Worm (Caenorhabditis elegans) whole organism, young adult: Measurements from ENCODE around the gene plpp-1.3.
A peak's percentile ranks its signal among the peaks of the same experiment; 100 is the strongest.

ENCODE experiments used
- B0261.1 ChIP-seq: sonication (generic microtip); optimal IDR thresholded peaks from 2 replicates; lab custom pipeline; 2016; ENCODE audit warnings: mild to moderate bottlenecking, missing genetic modification characterization, moderate library complexity, missing compliant biosample characterization
- C17E4.6 ChIP-seq: fragments of 200-800 bp; sonication (Bioruptor generic); IDR thresholded peaks from 2 replicates; pipeline ENCODE4 v1.3.6; 2022; ENCODE audit warnings: missing genetic modification reagents, missing genetic modification characterization, missing compliant biosample characterization
- D2030.7 ChIP-seq: fragments of 200-800 bp; sonication (Bioruptor generic); IDR thresholded peaks from 2 replicates; pipeline ENCODE4 v1.3.6; 2022; ENCODE audit warnings: missing genetic modification reagents, missing genetic modification characterization, missing compliant biosample characterization
- F23B12.7 ChIP-seq: sonication (generic microtip); optimal IDR thresholded peaks from 2 replicates; lab custom pipeline; 2017; ENCODE audit warnings: missing genetic modification characterization, mild to moderate bottlenecking, missing compliant biosample characterization, antibody characterized with exemption, moderate library complexity; ENCODE audit not compliant: insufficient read depth
- F49E8.2 ChIP-seq: sonication (generic microtip); optimal IDR thresholded peaks from 3 replicates; lab custom pipeline; 2017; ENCODE audit warnings: missing genetic modification characterization, mild to moderate bottlenecking, missing compliant biosample characterization, antibody characterized with exemption, moderate library complexity; ENCODE audit not compliant: insufficient read depth
- F57C9.4 ChIP-seq: sonication (generic microtip); optimal IDR thresholded peaks from 2 replicates; lab custom pipeline; 2017; ENCODE audit warnings: mild to moderate bottlenecking, missing genetic modification characterization, missing compliant biosample characterization
- K11D2.4 ChIP-seq: fragments of 200-800 bp; sonication (Bioruptor generic); IDR thresholded peaks from 2 replicates; pipeline ENCODE4 v1.3.6; 2022; ENCODE audit warnings: missing genetic modification reagents, missing genetic modification characterization, missing compliant biosample characterization
- T07F8.4 ChIP-seq: sonication (generic microtip); optimal IDR thresholded peaks from 2 replicates; lab custom pipeline; 2016; ENCODE audit warnings: mild to moderate bottlenecking, missing genetic modification characterization, moderate library complexity, missing compliant biosample characterization
- T26A5.8 ChIP-seq: sonication (generic microtip); optimal IDR thresholded peaks from 2 replicates; lab custom pipeline; 2016; ENCODE audit warnings: missing genetic modification characterization, missing compliant biosample characterization
- Y53F4B.3 ChIP-seq: fragments of 200-800 bp; sonication (Bioruptor generic); IDR thresholded peaks from 2 replicates; pipeline ENCODE4 v1.3.6; 2022; ENCODE audit warnings: missing genetic modification reagents, missing genetic modification characterization, missing compliant biosample characterization
- Y79H2A.3 ChIP-seq: fragments of 200-800 bp; sonication (Bioruptor generic); conservative IDR thresholded peaks from 2 replicates; pipeline ENCODE4 v1.3.6; 2022; ENCODE audit warnings: missing genetic modification reagents, missing genetic modification characterization, missing compliant biosample characterization
- ZK185.1 ChIP-seq: sonication (generic microtip); optimal IDR thresholded peaks from 2 replicates; lab custom pipeline; 2016; ENCODE audit warnings: mild to moderate bottlenecking, missing genetic modification characterization, missing compliant biosample characterization; ENCODE audit not compliant: poor library complexity, severe bottlenecking
- ama-1 ChIP-seq, 3 experiments: fragments of 150-350 bp in 1 of 3; sonication (generic microtip) in 2 of 3; optimal IDR thresholded peaks; 2 replicates each; lab custom pipeline; 2014 to 2018; ENCODE audit warnings: missing biosample characterization in 2 of 3, missing genetic modification characterization in 2 of 3, missing genetic modification reagents in 2 of 3
- cebp-2 ChIP-seq: fragments of 200-800 bp; sonication (Bioruptor generic); IDR thresholded peaks from 2 replicates; pipeline ENCODE4 v1.3.6; 2022; ENCODE audit warnings: missing genetic modification characterization, missing compliant biosample characterization
- ceh-100 ChIP-seq: fragments of 200-800 bp; sonication (Bioruptor generic); IDR thresholded peaks from 2 replicates; pipeline ENCODE4 v1.3.6; 2022; ENCODE audit warnings: missing genetic modification reagents, missing genetic modification characterization, missing compliant biosample characterization
- chd-7 ChIP-seq: sonication (generic microtip); optimal IDR thresholded peaks from 2 replicates; lab custom pipeline; 2016; ENCODE audit warnings: mild to moderate bottlenecking, missing genetic modification characterization, moderate library complexity, missing compliant biosample characterization
- die-1 ChIP-seq: sonication (generic microtip); optimal IDR thresholded peaks from 2 replicates; lab custom pipeline; 2016; ENCODE audit warnings: missing genotype, mild to moderate bottlenecking, missing genetic modification characterization, missing compliant biosample characterization
- dpl-1 ChIP-seq: fragments of 150-350 bp; optimal IDR thresholded peaks from 2 replicates; lab custom pipeline; 2014; ENCODE audit warnings: missing biosample characterization, missing genetic modification reagents, missing genetic modification characterization
- efl-1 ChIP-seq: fragments of 150-350 bp; optimal IDR thresholded peaks from 2 replicates; lab custom pipeline; 2014; ENCODE audit warnings: missing biosample characterization, missing genetic modification reagents, missing genetic modification characterization
- egl-44 ChIP-seq: fragments of 200-800 bp; sonication (Bioruptor generic); IDR thresholded peaks from 2 replicates; pipeline ENCODE4 v1.3.6; 2022; ENCODE audit warnings: missing genetic modification reagents, missing genetic modification characterization, missing compliant biosample characterization
- him-1 ChIP-seq: sonication (generic microtip); optimal IDR thresholded peaks from 2 replicates; lab custom pipeline; 2016; ENCODE audit warnings: missing genotype, missing genetic modification reagents, missing genetic modification characterization, missing compliant biosample characterization
- hlh-12 ChIP-seq: sonication (generic microtip); optimal IDR thresholded peaks from 2 replicates; lab custom pipeline; 2016; ENCODE audit warnings: missing genetic modification characterization, missing compliant biosample characterization
- hlh-26 ChIP-seq: fragments of 200-800 bp; sonication (Bioruptor generic); conservative IDR thresholded peaks from 2 replicates; pipeline ENCODE4 v1.3.6; 2022; ENCODE audit warnings: missing genetic modification reagents, missing genetic modification characterization, missing compliant biosample characterization
- hmg-1.2 ChIP-seq: fragments of 200-800 bp; sonication (Bioruptor generic); IDR thresholded peaks from 2 replicates; pipeline ENCODE4 v1.3.6; 2022; ENCODE audit warnings: missing genetic modification reagents, missing genetic modification characterization, missing compliant biosample characterization
- hmg-20 ChIP-seq: fragments of 200-800 bp; sonication (Bioruptor generic); IDR thresholded peaks from 2 replicates; pipeline ENCODE4 v1.3.6; 2022; ENCODE audit warnings: missing genetic modification reagents, missing genetic modification characterization, missing compliant biosample characterization
- hrde-1 ChIP-seq: sonication (generic microtip); optimal IDR thresholded peaks from 2 replicates; lab custom pipeline; 2016; ENCODE audit warnings: missing genetic modification characterization, mild to moderate bottlenecking, missing compliant biosample characterization, moderate library complexity, missing genotype, missing genetic modification reagents, borderline replicate concordance
- let-607 ChIP-seq, 2 experiments: fragments of 200-800 bp in 1 of 2; sonication (Bioruptor generic) in 1 of 2; sonication (generic microtip) in 1 of 2; optimal IDR thresholded peaks; 2 replicates each; lab custom pipeline; 2016 to 2018; ENCODE audit warnings: mild to moderate bottlenecking in 2 of 2, missing compliant biosample characterization in 2 of 2, missing genetic modification characterization in 2 of 2, moderate library complexity in 2 of 2, missing genotype in 1 of 2
- lin-26 ChIP-seq: fragments of 200-800 bp; sonication (Bioruptor generic); IDR thresholded peaks from 2 replicates; pipeline ENCODE4 v1.3.6; 2022; ENCODE audit warnings: missing genetic modification reagents, missing genetic modification characterization, missing compliant biosample characterization
- madf-3 ChIP-seq: fragments of 200-800 bp; sonication (Bioruptor generic); IDR thresholded peaks from 2 replicates; pipeline ENCODE4 v1.3.6; 2022; ENCODE audit warnings: missing genetic modification reagents, missing genetic modification characterization, missing compliant biosample characterization
- mes-4 ChIP-seq: sonication (generic microtip); optimal IDR thresholded peaks from 2 replicates; lab custom pipeline; 2016; ENCODE audit warnings: missing genotype, missing genetic modification characterization, missing compliant biosample characterization
- nfyb-1 ChIP-seq: fragments of 200-800 bp; sonication (Bioruptor generic); IDR thresholded peaks from 2 replicates; pipeline ENCODE4 v1.3.6; 2022; ENCODE audit warnings: missing genetic modification reagents, missing genetic modification characterization, missing compliant biosample characterization
- nhr-179 ChIP-seq: sonication (generic microtip); optimal IDR thresholded peaks from 2 replicates; lab custom pipeline; 2016; ENCODE audit warnings: mild to moderate bottlenecking, missing genetic modification characterization, missing compliant biosample characterization
- nhr-90 ChIP-seq: sonication (generic microtip); optimal IDR thresholded peaks from 2 replicates; lab custom pipeline; 2016; ENCODE audit warnings: missing genotype, mild to moderate bottlenecking, missing genetic modification characterization, missing compliant biosample characterization
- pbrm-1 ChIP-seq: fragments of 200-800 bp; sonication (Bioruptor generic); IDR thresholded peaks from 2 replicates; pipeline ENCODE4 v1.3.6; 2022; ENCODE audit warnings: missing genetic modification reagents, missing genetic modification characterization, missing compliant biosample characterization
- rcor-1 ChIP-seq: fragments of 200-800 bp; sonication (Bioruptor generic); IDR thresholded peaks from 2 replicates; pipeline ENCODE4 v1.3.6; 2022; ENCODE audit warnings: missing genetic modification reagents, missing genetic modification characterization, missing compliant biosample characterization
- rpc-1 ChIP-seq, 2 experiments: fragments of 150-350 bp in 1 of 2; sonication (generic microtip) in 1 of 2; optimal IDR thresholded peaks; 2 replicates each; lab custom pipeline; 2014 to 2018; ENCODE audit warnings: missing biosample characterization in 1 of 2, missing genetic modification characterization in 1 of 2, missing genetic modification reagents in 1 of 2, missing genotype in 1 of 2
- snpc-1.1 ChIP-seq: sonication (generic microtip); optimal IDR thresholded peaks from 2 replicates; lab custom pipeline; 2017; ENCODE audit warnings: missing genetic modification characterization, mild to moderate bottlenecking, missing compliant biosample characterization, antibody characterized with exemption, moderate library complexity, missing genotype, missing genetic modification reagents; ENCODE audit not compliant: insufficient read depth
- snpc-1.3 ChIP-seq: sonication (generic microtip); optimal IDR thresholded peaks from 2 replicates; lab custom pipeline; 2017; ENCODE audit warnings: missing genetic modification characterization, mild to moderate bottlenecking, missing compliant biosample characterization, antibody characterized with exemption, moderate library complexity, missing genotype, missing genetic modification reagents; ENCODE audit not compliant: insufficient read depth
- snpc-3.4 ChIP-seq: sonication (generic microtip); optimal IDR thresholded peaks from 2 replicates; lab custom pipeline; 2017; ENCODE audit warnings: missing genetic modification characterization, mild to moderate bottlenecking, missing compliant biosample characterization, antibody characterized with exemption, moderate library complexity, missing genotype, missing genetic modification reagents
- snpc-4 ChIP-seq, 5 experiments: fragments of 150-350 bp in 1 of 5; sonication (generic microtip) in 4 of 5; optimal IDR thresholded peaks; 2 replicates each; lab custom pipeline; 2014 to 2018; ENCODE audit warnings: missing genetic modification characterization in 5 of 5, missing biosample characterization in 3 of 5, antibody characterized with exemption in 2 of 5, mild to moderate bottlenecking in 2 of 5, missing compliant biosample characterization in 2 of 5, missing genotype in 2 of 5, moderate library complexity in 2 of 5, missing genetic modification reagents in 1 of 5
- somi-1 ChIP-seq: fragments of 200-800 bp; sonication (Bioruptor generic); optimal IDR thresholded peaks from 2 replicates; lab custom pipeline; 2018; ENCODE audit warnings: mild to moderate bottlenecking, missing genetic modification characterization, missing compliant biosample characterization
- tbp1 ChIP-seq: fragments of 200-800 bp; sonication (Bioruptor generic); optimal IDR thresholded peaks from 2 replicates; lab custom pipeline; 2018; ENCODE audit warnings: mild to moderate bottlenecking, missing genetic modification characterization, missing compliant biosample characterization
- ztf-18 ChIP-seq: sonication (generic microtip); optimal IDR thresholded peaks from 2 replicates; lab custom pipeline; 2016; ENCODE audit warnings: missing genotype, mild to moderate bottlenecking, missing genetic modification characterization, missing compliant biosample characterization
- ztf-25 ChIP-seq: fragments of 200-800 bp; sonication (Bioruptor generic); IDR thresholded peaks from 2 replicates; pipeline ENCODE4 v1.3.6; 2022; ENCODE audit warnings: missing genetic modification reagents, missing genetic modification characterization, missing compliant biosample characterization
- ztf-26 ChIP-seq: sonication (generic microtip); optimal IDR thresholded peaks from 2 replicates; lab custom pipeline; 2017; ENCODE audit warnings: missing genetic modification characterization, missing compliant biosample characterization

Gene plpp-1.3

DNA sequence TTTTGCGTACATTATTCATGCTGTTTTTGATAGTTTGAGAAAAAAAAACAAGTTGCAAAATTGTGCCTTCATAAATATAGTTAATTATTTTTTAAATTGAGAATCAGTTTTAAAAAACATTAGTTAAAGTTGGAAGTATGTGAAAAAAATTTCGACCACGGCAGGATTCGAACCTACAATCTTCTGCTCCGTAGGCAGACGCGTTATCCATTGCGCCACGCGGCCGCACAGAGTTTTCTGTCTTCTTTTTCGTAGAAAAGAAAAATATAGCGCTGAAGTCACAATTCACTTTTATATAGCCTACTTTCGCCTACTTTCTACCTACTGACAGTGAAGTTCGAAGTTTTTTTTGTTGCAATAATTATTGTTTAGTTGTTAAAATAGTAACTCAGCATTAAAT is 36.7 kb downstream of the plpp-1.3 start:
- peak; percentile 15 for TF ChIP-seq dpl-1
- TF ChIP-seq tbp1 (GFP tag; lab: Kevin White, UChicago), result peak; percentile 90
- TF ChIP-seq D2030.7, result peak; percentile 76
- no peak for TF ChIP-seq hlh-12 (tag; lab: Kevin White, UChicago)
- no peak for TF ChIP-seq nfyb-1
- TF ChIP-seq somi-1 (GFP tag; lab: Kevin White, UChicago), result no peak
- peak; percentile 72 for TF ChIP-seq ZK185.1 (tag; lab: Kevin White, UChicago)
- no peak for TF ChIP-seq K11D2.4 (GFP tag; lab: Robert Waterston, UW)
- TF ChIP-seq chd-7, result no peak
- TF ChIP-seq ceh-100, result no peak; the same call in 1 of the 2 replicates
- peak; percentile 13; the same call in 1 of the 2 replicates for TF ChIP-seq Y53F4B.3 (GFP tag; lab: Robert Waterston, UW)
- TF ChIP-seq F49E8.2 (tag; lab: Kevin White, UChicago), result peak; percentile 54
- TF ChIP-seq Y79H2A.3, result no peak
- TF ChIP-seq snpc-4 (GFP tag; optimal IDR thresholded peaks at IDR 0.05; lab: Kevin White, UChicago), result peak; percentile 78
- no peak for TF ChIP-seq snpc-4 (tag; optimal IDR thresholded peaks at IDR 0.05; lab: Kevin White, UChicago)
- peak; percentile 43 for TF ChIP-seq mes-4 (tag; lab: Kevin White, UChicago)
- no peak for TF ChIP-seq F57C9.4
- peak; percentile 23; the same call in 1 of the 2 replicates for TF ChIP-seq hmg-20 (GFP tag; lab: Robert Waterston, UW)
- TF ChIP-seq madf-3, result no peak
- TF ChIP-seq ama-1 (optimal IDR thresholded peaks at IDR 0.05; lab: Kevin White, UChicago), result no peak
- peak in 1 of 2 experiments; percentile 79 for TF ChIP-seq ama-1 (GFP tag; optimal IDR thresholded peaks at IDR 0.05; lab: Kevin White, UChicago)
- TF ChIP-seq B0261.1, result peak; percentile 76
- no peak for TF ChIP-seq nhr-90
- peak; percentile 37 for TF ChIP-seq snpc-1.1
- TF ChIP-seq ztf-26 (tag; lab: Kevin White, UChicago), result peak; percentile 40
- TF ChIP-seq hlh-26, result no peak
- TF ChIP-seq cebp-2 (GFP tag; lab: Robert Waterston, UW), result 0 out of 2 replicates have a peak, but pooled peaks have one; percentile 32
- TF ChIP-seq F23B12.7 (tag; lab: Kevin White, UChicago), result peak; percentile 62
- TF ChIP-seq ztf-25 (GFP tag; lab: Robert Waterston, UW), result peak; percentile 75; the same call in 1 of the 2 replicates
- peak; percentile 81 for TF ChIP-seq rpc-1 (optimal IDR thresholded peaks at IDR 0.05; lab: Kevin White, UChicago)
- peak; percentile 96 for TF ChIP-seq rpc-1 (tag; optimal IDR thresholded peaks at IDR 0.05; lab: Kevin White, UChicago)
- peak in 1 of 2 experiments; percentile 34 for TF ChIP-seq let-607 (tag; optimal IDR thresholded peaks at IDR 0.05; lab: Kevin White, UChicago)
- TF ChIP-seq egl-44 (GFP tag; lab: Robert Waterston, UW), result 0 out of 2 replicates have a peak, but pooled peaks have one; percentile 39
- TF ChIP-seq T07F8.4, result peak; percentile 46
- peak; percentile 86 for TF ChIP-seq him-1 (tag; lab: Kevin White, UChicago)
- peak; percentile 72 for TF ChIP-seq snpc-3.4 (tag; lab: Kevin White, UChicago)
- peak; percentile 57 for TF ChIP-seq hrde-1 (tag; lab: Kevin White, UChicago)
- peak; percentile 3 for TF ChIP-seq nhr-179 (tag; lab: Kevin White, UChicago)
- TF ChIP-seq pbrm-1, result no peak; the same call in 1 of the 2 replicates
- no peak for TF ChIP-seq efl-1 (GFP tag; lab: Kevin White, UChicago)
- TF ChIP-seq ztf-18 (tag; lab: Kevin White, UChicago), result peak; percentile 55
- peak; percentile 90 for TF ChIP-seq lin-26 (GFP tag; lab: Robert Waterston, UW)
- peak; percentile 47 for TF ChIP-seq snpc-1.3 (tag; lab: Kevin White, UChicago)
- no peak for TF ChIP-seq C17E4.6 (GFP tag; lab: Robert Waterston, UW)
- peak; percentile 67 for TF ChIP-seq hmg-1.2 (GFP tag; lab: Robert Waterston, UW)
- TF ChIP-seq rcor-1 (GFP tag; lab: Robert Waterston, UW), result 0 out of 2 replicates have a peak, but pooled peaks have one; percentile 39
- TF ChIP-seq T26A5.8 (tag; lab: Kevin White, UChicago), result no peak
- TF ChIP-seq die-1, result peak; percentile 84
